Worm (Caenorhabditis elegans): ENCODE measurements around the gene C02G6.2.
A peak's percentile ranks its signal among the peaks of the same experiment; 100 is the strongest.

Gene C02G6.2

DNA sequence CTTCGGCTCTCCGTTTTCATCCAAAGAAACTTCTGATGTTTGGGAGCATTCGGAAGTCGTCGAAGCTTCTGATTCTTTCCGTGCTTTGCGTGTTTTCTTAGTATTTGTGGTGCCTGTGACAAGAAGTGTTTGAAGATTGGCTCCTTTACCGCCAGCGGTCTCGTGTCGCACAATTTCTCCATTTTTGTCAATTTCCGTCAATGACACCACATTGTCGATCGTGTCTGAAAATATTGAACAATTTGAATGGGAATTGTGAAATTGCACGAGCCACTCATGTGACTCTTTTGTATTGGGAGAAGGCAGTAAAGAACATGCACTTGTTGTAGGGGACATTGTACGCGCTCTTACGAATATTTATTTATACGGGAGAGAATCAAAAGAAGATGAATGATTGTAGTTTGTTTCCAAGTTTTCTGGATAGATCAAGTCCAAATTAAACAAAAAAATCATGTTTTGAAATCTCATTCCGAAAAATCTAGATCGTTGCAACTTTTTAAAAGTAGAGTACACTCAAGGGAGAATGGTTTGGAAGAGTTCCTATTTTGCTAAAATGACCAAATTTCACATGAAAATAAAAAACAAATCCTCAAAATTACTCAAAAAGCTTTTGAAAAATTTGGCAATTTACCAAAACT lies 29.2 kb upstream of the C02G6.2 start:
- TF ChIP-seq fos-1 (tag; optimal IDR thresholded peaks at IDR 0.05): no peak
- peak; percentile 60 for TF ChIP-seq sma-9 (GFP tag; optimal IDR thresholded peaks at IDR 0.05)
- no peak for TF ChIP-seq sma-9 (tag; optimal IDR thresholded peaks at IDR 0.05)
- TF ChIP-seq lsy-2 (tag; optimal IDR thresholded peaks at IDR 0.05): no peak
- no peak for TF ChIP-seq nhr-25 (tag; optimal IDR thresholded peaks at IDR 0.05)
- TF ChIP-seq nhr-12 (tag; optimal IDR thresholded peaks at IDR 0.05): no peak
- TF ChIP-seq snpc-4 (tag; optimal IDR thresholded peaks at IDR 0.05): no peak
- TF ChIP-seq R02D3.7 (tag; optimal IDR thresholded peaks at IDR 0.05): no peak
- TF ChIP-seq nhr-21 (tag; optimal IDR thresholded peaks at IDR 0.05): no peak
- TF ChIP-seq ama-1 (optimal IDR thresholded peaks at IDR 0.05): peak; percentile 89
- TF ChIP-seq unc-39 (tag; optimal IDR thresholded peaks at IDR 0.05): no peak
- peak; percentile 17 for TF ChIP-seq nhr-129 (tag; optimal IDR thresholded peaks at IDR 0.05)
- no peak for TF ChIP-seq dmd-4 (tag; optimal IDR thresholded peaks at IDR 0.05)
- TF ChIP-seq ZK546.5 (tag; optimal IDR thresholded peaks at IDR 0.05): no peak
- no peak for TF ChIP-seq nhr-10 (tag; optimal IDR thresholded peaks at IDR 0.05)
- TF ChIP-seq lin-13 (GFP tag; optimal IDR thresholded peaks at IDR 0.05): no peak
- TF ChIP-seq egl-27 (tag; optimal IDR thresholded peaks at IDR 0.05): no peak
- TF ChIP-seq lin-39 (tag; optimal IDR thresholded peaks at IDR 0.05): no peak
- TF ChIP-seq C34F6.9 (tag; optimal IDR thresholded peaks at IDR 0.05): no peak
- TF ChIP-seq Y55F3AM.14 (GFP tag; optimal IDR thresholded peaks at IDR 0.05): no peak
- no peak for TF ChIP-seq elt-1 (tag; optimal IDR thresholded peaks at IDR 0.05)
- TF ChIP-seq nhr-6 (tag; optimal IDR thresholded peaks at IDR 0.05): no peak
- TF ChIP-seq sma-3 (GFP tag; optimal IDR thresholded peaks at IDR 0.05): no peak
- peak; percentile 26 for TF ChIP-seq F13H6.1 (tag; optimal IDR thresholded peaks at IDR 0.05)

DNA sequence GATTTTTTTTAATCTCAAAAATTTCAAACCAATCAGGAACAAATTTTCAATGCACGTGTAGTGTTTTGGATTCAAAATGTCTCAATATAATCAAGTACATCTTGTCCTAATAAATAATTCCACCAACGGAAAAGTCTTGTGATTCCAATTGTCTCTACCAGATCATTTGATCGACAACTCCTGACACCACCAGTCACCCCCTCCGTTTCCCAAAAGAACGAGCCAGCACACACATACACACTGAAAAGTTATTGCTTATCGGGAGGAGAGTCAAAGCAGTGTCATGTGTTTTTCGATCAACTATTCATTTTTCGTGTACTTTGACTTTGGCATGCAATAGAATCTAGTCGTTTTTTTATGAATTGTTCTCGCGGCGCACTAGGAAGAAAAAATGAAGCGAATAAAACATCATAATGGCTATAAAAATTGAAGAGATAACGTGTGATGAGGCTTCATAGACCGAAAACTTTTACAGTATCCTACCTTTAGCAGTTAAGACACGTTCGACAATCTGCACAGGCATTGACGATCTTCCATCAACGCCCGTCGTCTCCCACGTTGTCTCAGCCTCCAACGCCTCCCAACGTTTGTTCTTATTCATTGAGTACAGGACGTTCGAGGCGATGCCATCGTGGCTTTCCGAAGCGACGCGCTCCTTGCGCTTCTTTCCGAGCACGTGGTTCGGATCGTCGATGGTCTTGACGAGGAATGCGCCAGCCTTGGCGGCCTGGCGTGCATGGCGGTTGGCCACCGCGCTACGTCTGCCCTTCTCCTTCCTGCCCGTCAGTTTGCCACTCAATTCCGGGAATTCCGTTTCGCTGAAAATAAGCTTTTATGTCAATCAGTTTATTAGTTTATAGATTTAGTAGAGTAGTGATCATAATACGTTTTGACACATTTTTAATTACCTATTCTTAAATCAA lies 28.2 kb upstream of the C02G6.2 start:
- TF ChIP-seq ceh-16 (tag; optimal IDR thresholded peaks at IDR 0.05) (no peak), crh-2 (tag; optimal IDR thresholded peaks at IDR 0.05) (peak; percentile 73), gmeb-1 (tag; optimal IDR thresholded peaks at IDR 0.05) (peak; percentile 68), unc-39 (tag; optimal IDR thresholded peaks at IDR 0.05) (no peak), nhr-129 (tag; optimal IDR thresholded peaks at IDR 0.05) (peak; percentile 90), mdl-1 (tag; optimal IDR thresholded peaks at IDR 0.05) (peak in 1 of 2 experiments; percentile 31), fos-1 (tag; optimal IDR thresholded peaks at IDR 0.05) (peak; percentile 22), ztf-4 (tag; optimal IDR thresholded peaks at IDR 0.05) (no peak), C34F6.9 (tag; optimal IDR thresholded peaks at IDR 0.05) (peak; percentile 60), nhr-6 (tag; optimal IDR thresholded peaks at IDR 0.05) (no peak), mab-5 (tag; optimal IDR thresholded peaks at IDR 0.05) (peak; percentile 17), lsy-2 (tag; optimal IDR thresholded peaks at IDR 0.05) (peak in 1 of 2 experiments; percentile 59), aly-2 (tag; optimal IDR thresholded peaks at IDR 0.05) (no peak), ama-1 (optimal IDR thresholded peaks at IDR 0.05) (peak; percentile 85), sma-9 (GFP tag; optimal IDR thresholded peaks at IDR 0.05) (peak; percentile 73), sma-9 (tag; optimal IDR thresholded peaks at IDR 0.05) (no peak), lin-11 (tag; optimal IDR thresholded peaks at IDR 0.05) (peak; percentile 48), zag-1 (tag; optimal IDR thresholded peaks at IDR 0.05) (no peak), sma-3 (GFP tag; optimal IDR thresholded peaks at IDR 0.05) (peak; percentile 32), R02D3.7 (tag; optimal IDR thresholded peaks at IDR 0.05) (no peak)

DNA sequence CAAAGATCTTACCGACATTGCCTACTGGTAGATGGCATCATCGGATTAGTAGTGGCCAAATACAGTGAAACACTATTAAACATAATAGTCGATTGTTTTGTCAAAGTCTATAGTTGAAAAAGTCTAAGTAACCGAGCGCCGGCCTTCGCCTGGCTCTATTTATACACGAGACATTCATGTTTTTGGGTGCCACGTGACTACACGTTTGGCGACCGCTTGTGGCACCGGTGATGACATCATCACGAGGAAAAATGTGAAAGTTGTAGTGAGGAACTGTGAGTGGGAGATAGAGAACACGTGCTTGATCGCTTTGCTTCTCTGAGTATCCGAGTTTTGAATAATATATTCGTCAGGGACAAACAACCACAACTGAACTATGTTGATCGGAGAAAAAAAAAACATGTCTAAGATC lies 27.5 kb upstream of the C02G6.2 start:
- TF ChIP-seq elt-3 (tag; optimal IDR thresholded peaks at IDR 0.05): no peak
- TF ChIP-seq nhr-129 (tag; optimal IDR thresholded peaks at IDR 0.05): peak; percentile 89
- TF ChIP-seq peb-1 (tag; optimal IDR thresholded peaks at IDR 0.05): no peak
- TF ChIP-seq ceh-82 (tag; optimal IDR thresholded peaks at IDR 0.05): no peak
- peak; percentile 69 for TF ChIP-seq nhr-21 (tag; optimal IDR thresholded peaks at IDR 0.05)
- no peak for TF ChIP-seq unc-39 (tag; optimal IDR thresholded peaks at IDR 0.05)
- peak; percentile 61 to 68 for TF ChIP-seq mdl-1 (tag; optimal IDR thresholded peaks at IDR 0.05)
- TF ChIP-seq ZK546.5 (tag; optimal IDR thresholded peaks at IDR 0.05): no peak
- TF ChIP-seq aly-2 (tag; optimal IDR thresholded peaks at IDR 0.05): no peak
- TF ChIP-seq lin-13 (GFP tag; optimal IDR thresholded peaks at IDR 0.05): no peak
- TF ChIP-seq R02D3.7 (tag; optimal IDR thresholded peaks at IDR 0.05): no peak
- peak; percentile 77 for TF ChIP-seq crh-2 (tag; optimal IDR thresholded peaks at IDR 0.05)
- no peak for TF ChIP-seq unc-55 (GFP tag; optimal IDR thresholded peaks at IDR 0.05)
- TF ChIP-seq mbf-1 (tag; optimal IDR thresholded peaks at IDR 0.05): no peak
- peak; percentile 90 for TF ChIP-seq ama-1 (optimal IDR thresholded peaks at IDR 0.05)
- TF ChIP-seq ztf-11 (tag; optimal IDR thresholded peaks at IDR 0.05): no peak
- TF ChIP-seq ztf-1 (GFP tag; conservative IDR thresholded peaks at IDR 0.05): no peak
- no peak for TF ChIP-seq nhr-10 (tag; optimal IDR thresholded peaks at IDR 0.05)
- TF ChIP-seq Y55F3AM.14 (GFP tag; optimal IDR thresholded peaks at IDR 0.05): peak; percentile 68
- peak; percentile 79 for TF ChIP-seq ztf-4 (tag; optimal IDR thresholded peaks at IDR 0.05)
- TF ChIP-seq snpc-4 (tag; optimal IDR thresholded peaks at IDR 0.05): no peak
- TF ChIP-seq nhr-12 (tag; optimal IDR thresholded peaks at IDR 0.05): no peak
- TF ChIP-seq F13H6.1 (tag; optimal IDR thresholded peaks at IDR 0.05): peak; percentile 89
- peak; percentile 30 for TF ChIP-seq fos-1 (tag; optimal IDR thresholded peaks at IDR 0.05)
- TF ChIP-seq egl-27 (tag; optimal IDR thresholded peaks at IDR 0.05): peak; percentile 37
- TF ChIP-seq blmp-1 (tag; optimal IDR thresholded peaks at IDR 0.05; ENCODE audit: insufficient read depth): peak; percentile 95
- peak; percentile 87 for TF ChIP-seq C34F6.9 (tag; optimal IDR thresholded peaks at IDR 0.05)
- TF ChIP-seq ceh-16 (tag; optimal IDR thresholded peaks at IDR 0.05): peak; percentile 62
- TF ChIP-seq dmd-4 (tag; optimal IDR thresholded peaks at IDR 0.05): no peak
- no peak for TF ChIP-seq zag-1 (tag; optimal IDR thresholded peaks at IDR 0.05)
- TF ChIP-seq gmeb-1 (tag; optimal IDR thresholded peaks at IDR 0.05): peak; percentile 66
- TF ChIP-seq sma-3 (GFP tag; optimal IDR thresholded peaks at IDR 0.05): peak; percentile 84
- no peak for TF ChIP-seq elt-1 (tag; optimal IDR thresholded peaks at IDR 0.05)
- TF ChIP-seq lin-11 (tag; optimal IDR thresholded peaks at IDR 0.05): peak; percentile 60
- no peak for TF ChIP-seq nhr-11 (tag; optimal IDR thresholded peaks at IDR 0.05)

Data from whole organism, L2 larva.